Worm (Caenorhabditis elegans): Measurements from ENCODE around the gene C07B5.6.

ce11 chrX:9553095-9553494, 34.3 kb downstream of the C07B5.6 start:
- TF ChIP-seq him-1 (tag; optimal IDR thresholded peaks at IDR 0.05) (no peak), dao-5 (tag; optimal IDR thresholded peaks at IDR 0.05) (no peak)
